Worm (Caenorhabditis elegans) whole organism, L4/young adult: ENCODE data around the gene Y66A7A.7.

ENCODE experiments used
- W03F9.2 ChIP-seq: fragments of 150-350 bp; optimal IDR thresholded peaks from 2 replicates; lab custom pipeline; 2014; ENCODE audit warnings: missing biosample characterization, missing genetic modification characterization
- him-1 ChIP-seq: sonication (generic microtip); optimal IDR thresholded peaks from 2 replicates; lab custom pipeline; 2016; ENCODE audit warnings: missing genotype, missing genetic modification reagents, missing genetic modification characterization, missing compliant biosample characterization

- TF ChIP-seq W03F9.2 (tag; lab: Kevin White, UChicago): no peak
- TF ChIP-seq him-1: no peak
These were observed 7.5 kb upstream of the Y66A7A.7 start, which contains the start of gene tbx-33 for ce11 chrIII:11636740-11637139.
